Fruit fly (Drosophila melanogaster): Measurements from ENCODE around the gene Arl8.

- no peak for TF ChIP-seq esn (GFP tag; optimal IDR thresholded peaks at IDR 0.05)
- no peak for TF ChIP-seq CG3032 (tag; optimal IDR thresholded peaks at IDR 0.05)
- TF ChIP-seq Eip78C (GFP tag), result peak; percentile 12
- TF ChIP-seq CG1621 (tag; optimal IDR thresholded peaks at IDR 0.05), result no peak
- no peak for TF ChIP-seq OdsH (GFP tag; optimal IDR thresholded peaks at IDR 0.05)
- no peak for TF ChIP-seq Ets21C (GFP tag; optimal IDR thresholded peaks at IDR 0.05)
- TF ChIP-seq fd59A (GFP tag; optimal IDR thresholded peaks at IDR 0.05), result no peak
- TF ChIP-seq Ets96B (tag; optimal IDR thresholded peaks at IDR 0.05), result no peak
- TF ChIP-seq Sox102F (GFP tag; optimal IDR thresholded peaks at IDR 0.05), result no peak
Observed at dm6 chr3R:8151163-8151562, 24.8 kb downstream of the Arl8 start.
